Worm (Caenorhabditis elegans) whole organism, L2 larva: Measurements from ENCODE around the gene C05D9.4.

Source experiments
- C34F6.9 ChIP-seq: fragments of 150-350 bp; optimal IDR thresholded peaks from 2 replicates; lab custom pipeline; 2014; ENCODE audit warnings: missing biosample characterization, missing genetic modification characterization
- F13H6.1 ChIP-seq: sonication (generic microtip); optimal IDR thresholded peaks from 2 replicates; lab custom pipeline; 2016; ENCODE audit warnings: missing genetic modification characterization, missing compliant biosample characterization
- R02D3.7 ChIP-seq: fragments of 150-350 bp; optimal IDR thresholded peaks from 2 replicates; lab custom pipeline; 2014; ENCODE audit warnings: missing biosample characterization, missing genetic modification characterization
- Y55F3AM.14 ChIP-seq: fragments of 200-800 bp; sonication (Bioruptor generic); optimal IDR thresholded peaks from 2 replicates; lab custom pipeline; 2018; ENCODE audit warnings: mild to moderate bottlenecking, missing genetic modification characterization, missing compliant biosample characterization
- alr-1 ChIP-seq: fragments of 150-350 bp; optimal IDR thresholded peaks from 2 replicates; lab custom pipeline; 2014; ENCODE audit warnings: missing biosample characterization, missing genetic modification characterization
- aly-2 ChIP-seq: fragments of 150-350 bp; optimal IDR thresholded peaks from 2 replicates; lab custom pipeline; 2014; ENCODE audit warnings: missing biosample characterization, missing genetic modification characterization
- ama-1 ChIP-seq: fragments of 150-350 bp; optimal IDR thresholded peaks from 2 replicates; lab custom pipeline; 2018; ENCODE audit warnings: inconsistent platforms
- ceh-16 ChIP-seq: fragments of 150-350 bp; optimal IDR thresholded peaks from 2 replicates; lab custom pipeline; 2014; ENCODE audit warnings: missing biosample characterization, missing genetic modification characterization
- ceh-82 ChIP-seq: fragments of 150-350 bp; optimal IDR thresholded peaks from 2 replicates; lab custom pipeline; 2014; ENCODE audit warnings: missing biosample characterization, missing genetic modification characterization
- crh-2 ChIP-seq: sonication (generic microtip); optimal IDR thresholded peaks from 2 replicates; lab custom pipeline; 2017; ENCODE audit warnings: missing biosample characterization, missing genetic modification characterization
- dmd-4 ChIP-seq: sonication (generic microtip); optimal IDR thresholded peaks from 2 replicates; lab custom pipeline; 2017; ENCODE audit warnings: missing biosample characterization, missing genetic modification characterization
- elt-1 ChIP-seq: fragments of 150-350 bp; optimal IDR thresholded peaks from 2 replicates; lab custom pipeline; 2014; ENCODE audit warnings: missing biosample characterization, missing genetic modification characterization
- elt-3 ChIP-seq: sonication (generic microtip); optimal IDR thresholded peaks from 2 replicates; lab custom pipeline; 2017; ENCODE audit warnings: missing biosample characterization, missing genetic modification characterization
- fos-1 ChIP-seq: fragments of 150-350 bp; optimal IDR thresholded peaks from 2 replicates; lab custom pipeline; 2014; ENCODE audit warnings: missing biosample characterization, missing genetic modification characterization
- gmeb-1 ChIP-seq: fragments of 150-350 bp; optimal IDR thresholded peaks from 2 replicates; lab custom pipeline; 2014; ENCODE audit warnings: missing biosample characterization, missing genetic modification characterization
- lin-11 ChIP-seq: fragments of 150-350 bp; sonication (generic microtip); optimal IDR thresholded peaks from 2 replicates; lab custom pipeline; 2014; ENCODE audit warnings: missing biosample characterization, missing genetic modification characterization, inconsistent platforms, mixed read lengths
- lin-39 ChIP-seq: fragments of 150-350 bp; optimal IDR thresholded peaks from 2 replicates; lab custom pipeline; 2014; ENCODE audit warnings: missing biosample characterization, missing genetic modification reagents, missing genetic modification characterization
- mab-5 ChIP-seq: fragments of 150-350 bp; optimal IDR thresholded peaks from 2 replicates; lab custom pipeline; 2014; ENCODE audit warnings: missing biosample characterization, missing genetic modification characterization
- mbf-1 ChIP-seq: sonication (generic microtip); optimal IDR thresholded peaks from 2 replicates; lab custom pipeline; 2017; ENCODE audit warnings: missing biosample characterization, missing genetic modification characterization
- mdl-1 ChIP-seq, 2 experiments: fragments of 150-350 bp in 1 of 2; sonication (generic microtip) in 1 of 2; optimal IDR thresholded peaks; 2 replicates each; lab custom pipeline; 2017; ENCODE audit warnings: missing biosample characterization in 2 of 2, missing genetic modification characterization in 2 of 2
- nhr-11 ChIP-seq: fragments of 150-350 bp; optimal IDR thresholded peaks from 2 replicates; lab custom pipeline; 2014; ENCODE audit warnings: missing biosample characterization, missing genetic modification characterization
- nhr-12 ChIP-seq: fragments of 150-350 bp; optimal IDR thresholded peaks from 2 replicates; lab custom pipeline; 2014; ENCODE audit warnings: missing biosample characterization, missing genetic modification characterization
- nhr-129 ChIP-seq: fragments of 150-350 bp; optimal IDR thresholded peaks from 2 replicates; lab custom pipeline; 2014; ENCODE audit warnings: missing biosample characterization, missing genetic modification characterization
- nhr-21 ChIP-seq: fragments of 150-350 bp; optimal IDR thresholded peaks from 2 replicates; lab custom pipeline; 2014; ENCODE audit warnings: missing biosample characterization, missing genetic modification characterization
- nhr-23 ChIP-seq: fragments of 150-350 bp; optimal IDR thresholded peaks from 2 replicates; lab custom pipeline; 2014; ENCODE audit warnings: missing biosample characterization, missing genetic modification reagents, missing genetic modification characterization
- nhr-237 ChIP-seq: fragments of 150-350 bp; optimal IDR thresholded peaks from 2 replicates; lab custom pipeline; 2014; ENCODE audit warnings: missing biosample characterization, missing genetic modification characterization
- nhr-25 ChIP-seq: fragments of 150-350 bp; sonication (generic microtip); optimal IDR thresholded peaks from 3 replicates; lab custom pipeline; 2014; ENCODE audit warnings: missing biosample characterization, missing genetic modification characterization
- nhr-6 ChIP-seq: fragments of 150-350 bp; optimal IDR thresholded peaks from 2 replicates; lab custom pipeline; 2014; ENCODE audit warnings: missing biosample characterization, missing genetic modification characterization
- peb-1 ChIP-seq: fragments of 150-350 bp; optimal IDR thresholded peaks from 2 replicates; lab custom pipeline; 2014; ENCODE audit warnings: missing biosample characterization, missing genetic modification characterization
- skn-1 ChIP-seq: sonication (generic microtip); optimal IDR thresholded peaks from 2 replicates; lab custom pipeline; 2017; ENCODE audit warnings: missing biosample characterization, missing genetic modification characterization
- sma-3 ChIP-seq: sonication (generic microtip); optimal IDR thresholded peaks from 2 replicates; lab custom pipeline; 2016; ENCODE audit warnings: missing genetic modification reagents, missing genetic modification characterization, missing compliant biosample characterization
- sma-9 ChIP-seq, 2 experiments: fragments of 150-350 bp in 1 of 2; sonication (generic microtip) in 1 of 2; optimal IDR thresholded peaks; 2 replicates each; lab custom pipeline; 2014 to 2016; ENCODE audit warnings: missing genetic modification characterization in 2 of 2, mild to moderate bottlenecking in 1 of 2, missing biosample characterization in 1 of 2, missing compliant biosample characterization in 1 of 2, missing genetic modification reagents in 1 of 2, moderate library complexity in 1 of 2
- snpc-4 ChIP-seq: fragments of 150-350 bp; optimal IDR thresholded peaks from 2 replicates; lab custom pipeline; 2014; ENCODE audit warnings: missing biosample characterization, missing genetic modification characterization
- unc-55 ChIP-seq: fragments of 150-350 bp; sonication (generic microtip); optimal IDR thresholded peaks from 3 replicates; lab custom pipeline; 2014; ENCODE audit warnings: missing biosample characterization, missing genetic modification reagents, missing genetic modification characterization
- ztf-1 ChIP-seq: fragments of 200-800 bp; sonication (Bioruptor generic); conservative IDR thresholded peaks from 2 replicates; pipeline ENCODE4 v1.3.6; 2022; ENCODE audit warnings: missing genetic modification characterization, missing compliant biosample characterization

The C05D9.4 gene

DNA sequence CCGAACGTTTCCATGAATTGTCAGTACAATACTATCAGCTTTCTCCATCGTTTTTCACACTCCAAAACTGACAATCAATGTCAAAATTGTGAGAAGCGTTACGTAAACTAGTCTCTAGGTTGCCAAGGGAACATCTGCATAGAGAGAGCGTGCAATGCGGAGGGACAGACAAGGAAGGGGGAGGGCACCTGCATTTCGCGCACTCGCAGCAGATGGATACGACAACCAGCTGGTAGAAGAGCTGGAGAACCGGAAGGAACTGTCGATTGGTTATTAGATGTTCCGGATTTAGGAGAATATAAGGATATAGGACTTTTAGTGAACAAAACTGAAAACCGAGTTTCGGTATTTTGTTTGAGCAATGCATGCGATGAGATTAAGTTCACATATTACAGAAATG, 38.9 kb upstream of the C05D9.4 start, which contains the start of gene mksr-1:
Gene mksr-1 (minus strand): TSS at position 144 of the 400 bp plus-strand sequence.
- no peak for TF ChIP-seq C34F6.9 (tag; lab: Kevin White, UChicago)
- no peak for TF ChIP-seq ceh-16
- no peak for TF ChIP-seq mab-5 (tag; lab: Kevin White, UChicago)
- no peak for TF ChIP-seq Y55F3AM.14 (GFP tag; lab: Kevin White, UChicago)
- TF ChIP-seq peb-1: no peak
- no peak for TF ChIP-seq sma-3 (GFP tag; lab: Kevin White, UChicago)
- no peak for TF ChIP-seq mbf-1 (tag; lab: Kevin White, UChicago)
- no peak for TF ChIP-seq sma-9 (GFP tag; optimal IDR thresholded peaks at IDR 0.05; lab: Kevin White, UChicago)
- TF ChIP-seq sma-9 (tag; optimal IDR thresholded peaks at IDR 0.05; lab: Kevin White, UChicago): no peak
- TF ChIP-seq elt-3 (tag; lab: Kevin White, UChicago): no peak

ce11 chrX:1072152-1072551, 35.7 kb upstream of the C05D9.4 start, which contains the start of gene lim-6:
Gene lim-6 (plus strand): TSS chrX:1072452.
- TF ChIP-seq sma-3 (GFP tag; lab: Kevin White, UChicago): no peak
- no peak for TF ChIP-seq nhr-25 (tag; lab: Kevin White, UChicago)
- TF ChIP-seq dmd-4: no peak
- TF ChIP-seq nhr-237 (tag; lab: Kevin White, UChicago): no peak
- TF ChIP-seq aly-2 (tag; lab: Kevin White, UChicago): no peak
- TF ChIP-seq alr-1 (tag; lab: Kevin White, UChicago): no peak
- TF ChIP-seq lin-39 (tag; lab: Kevin White, UChicago): no peak
- no peak for TF ChIP-seq nhr-11 (tag; lab: Kevin White, UChicago)
- no peak for TF ChIP-seq fos-1 (tag; lab: Kevin White, UChicago)
- TF ChIP-seq skn-1: no peak
- no peak for TF ChIP-seq snpc-4 (tag; lab: Kevin White, UChicago)
- no peak for TF ChIP-seq ceh-16
- no peak for TF ChIP-seq nhr-6 (tag; lab: Kevin White, UChicago)
- TF ChIP-seq elt-1 (tag; lab: Kevin White, UChicago): no peak
- no peak for TF ChIP-seq C34F6.9 (tag; lab: Kevin White, UChicago)
- TF ChIP-seq Y55F3AM.14 (GFP tag; lab: Kevin White, UChicago): no peak
- TF ChIP-seq lin-11: no peak
- no peak for TF ChIP-seq gmeb-1 (tag; lab: Kevin White, UChicago)
- TF ChIP-seq ama-1 (lab: Kevin White, UChicago): no peak
- no peak for TF ChIP-seq nhr-21 (tag; lab: Kevin White, UChicago)

DNA sequence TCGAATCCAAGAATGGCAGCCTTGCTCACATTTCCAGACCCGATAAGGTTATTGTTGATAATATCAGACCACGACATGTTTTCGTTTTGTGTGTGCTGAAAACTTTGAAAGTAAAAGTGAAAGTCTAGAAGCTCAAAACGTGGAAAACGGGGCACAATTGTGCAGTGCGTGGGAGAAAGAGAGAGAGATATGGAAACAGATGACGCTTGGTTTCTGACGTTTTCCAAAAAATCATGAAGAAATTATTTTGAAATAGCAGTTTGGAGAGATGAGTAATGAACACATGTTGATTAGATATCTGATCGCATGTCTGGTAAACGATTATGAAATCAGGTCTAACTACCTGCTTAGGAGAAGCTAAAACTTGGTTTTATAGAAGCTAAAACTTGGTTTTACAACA, 27.3 kb upstream of the C05D9.4 start, which contains the start of gene pfn-3:
Gene pfn-3 (minus strand): TSS at position 101 of the 400 bp plus-strand sequence.
- TF ChIP-seq alr-1 (tag; lab: Kevin White, UChicago) (no peak), nhr-12 (tag; lab: Kevin White, UChicago) (no peak), fos-1 (tag; lab: Kevin White, UChicago) (no peak), C34F6.9 (tag; lab: Kevin White, UChicago) (peak; percentile 9), F13H6.1 (tag; lab: Kevin White, UChicago) (no peak), sma-9 (GFP tag; optimal IDR thresholded peaks at IDR 0.05; lab: Kevin White, UChicago) (peak; percentile 50), sma-9 (tag; optimal IDR thresholded peaks at IDR 0.05; lab: Kevin White, UChicago) (no peak), nhr-129 (tag; lab: Kevin White, UChicago) (peak; percentile 48), ztf-1 (GFP tag; lab: Robert Waterston, UW) (no peak), crh-2 (no peak)
- TF ChIP-seq, all 48 proteins: peak for 3

- no peak for TF ChIP-seq skn-1
- TF ChIP-seq F13H6.1 (tag; lab: Kevin White, UChicago): peak; percentile 71
- no peak for TF ChIP-seq unc-55 (GFP tag; lab: Kevin White, UChicago)
- TF ChIP-seq R02D3.7 (tag; lab: Kevin White, UChicago): no peak
- TF ChIP-seq C34F6.9 (tag; lab: Kevin White, UChicago): peak; percentile 6
- no peak for TF ChIP-seq nhr-129 (tag; lab: Kevin White, UChicago)
- TF ChIP-seq sma-9 (GFP tag; optimal IDR thresholded peaks at IDR 0.05; lab: Kevin White, UChicago): peak; percentile 48
- TF ChIP-seq sma-9 (tag; optimal IDR thresholded peaks at IDR 0.05; lab: Kevin White, UChicago): no peak
- no peak for TF ChIP-seq ceh-82 (tag; lab: Kevin White, UChicago)
These were observed 25.9 kb upstream of the C05D9.4 start for ce11 chrX:1081927-1082326.

- TF ChIP-seq fos-1 (tag; lab: Kevin White, UChicago) (no peak), unc-55 (GFP tag; lab: Kevin White, UChicago) (no peak), nhr-23 (no peak), ama-1 (lab: Kevin White, UChicago) (no peak), mdl-1 (tag; optimal IDR thresholded peaks at IDR 0.05; lab: Kevin White, UChicago) (no peak), Y55F3AM.14 (GFP tag; lab: Kevin White, UChicago) (no peak), nhr-11 (tag; lab: Kevin White, UChicago) (no peak), ceh-82 (tag; lab: Kevin White, UChicago) (no peak), mbf-1 (tag; lab: Kevin White, UChicago) (no peak), nhr-237 (tag; lab: Kevin White, UChicago) (no peak)
These were observed 22.9 kb upstream of the C05D9.4 start for ce11 chrX:1085000-1085399.
